Worm (Caenorhabditis elegans) whole organism, late embryonic: ENCODE measurements around the gene Y51H7BR.8.

Experiments used
- C08G9.2 ChIP-seq: sonication (generic microtip); optimal IDR thresholded peaks from 2 replicates; lab custom pipeline; 2016; ENCODE audit warnings: mild to moderate bottlenecking, missing genetic modification characterization, moderate library complexity, missing compliant biosample characterization
- K02D7.2 ChIP-seq: sonication (generic microtip); optimal IDR thresholded peaks from 2 replicates; lab custom pipeline; 2017; ENCODE audit warnings: mild to moderate bottlenecking, missing genetic modification characterization, missing compliant biosample characterization
- K09A11.1 ChIP-seq: sonication (generic microtip); optimal IDR thresholded peaks from 2 replicates; lab custom pipeline; 2017; ENCODE audit warnings: antibody characterized with exemption, mild to moderate bottlenecking, missing genetic modification characterization, missing compliant biosample characterization; ENCODE audit not compliant: insufficient read depth
- Y22D7AL.16 ChIP-seq: sonication (generic microtip); optimal IDR thresholded peaks from 2 replicates; lab custom pipeline; 2016; ENCODE audit warnings: missing genetic modification characterization, missing compliant biosample characterization
- ahr-1 ChIP-seq: sonication (generic microtip); optimal IDR thresholded peaks from 2 replicates; lab custom pipeline; 2016; ENCODE audit warnings: missing genetic modification characterization, missing compliant biosample characterization
- ama-1 ChIP-seq: fragments of 150-350 bp; optimal IDR thresholded peaks from 2 replicates; lab custom pipeline; 2014
- ceh-18 ChIP-seq: sonication (generic microtip); optimal IDR thresholded peaks from 2 replicates; lab custom pipeline; 2016; ENCODE audit warnings: missing genetic modification characterization, missing compliant biosample characterization
- ceh-24 ChIP-seq: sonication (generic microtip); optimal IDR thresholded peaks from 2 replicates; lab custom pipeline; 2016; ENCODE audit warnings: mild to moderate bottlenecking, missing genetic modification characterization, missing compliant biosample characterization
- ceh-30 ChIP-seq: fragments of 150-350 bp; optimal IDR thresholded peaks from 2 replicates; lab custom pipeline; 2014; ENCODE audit warnings: missing biosample characterization, missing genetic modification characterization
- ceh-31 ChIP-seq: sonication (generic microtip); optimal IDR thresholded peaks from 2 replicates; lab custom pipeline; 2016; ENCODE audit warnings: missing genetic modification characterization, missing compliant biosample characterization
- ceh-34 ChIP-seq: sonication (generic microtip); optimal IDR thresholded peaks from 2 replicates; lab custom pipeline; 2016; ENCODE audit warnings: mild to moderate bottlenecking, missing genetic modification characterization, missing compliant biosample characterization
- ceh-48 ChIP-seq: sonication (generic microtip); optimal IDR thresholded peaks from 2 replicates; lab custom pipeline; 2016; ENCODE audit warnings: missing genetic modification characterization, inconsistent platforms, missing compliant biosample characterization
- che-1 ChIP-seq: sonication (generic microtip); optimal IDR thresholded peaks from 2 replicates; lab custom pipeline; 2016; ENCODE audit warnings: mild to moderate bottlenecking, missing genetic modification characterization, missing compliant biosample characterization
- dve-1 ChIP-seq: sonication (generic microtip); optimal IDR thresholded peaks from 2 replicates; lab custom pipeline; 2017; ENCODE audit warnings: antibody characterized with exemption, mild to moderate bottlenecking, missing genetic modification characterization, missing compliant biosample characterization
- elt-2 ChIP-seq: sonication (generic microtip); optimal IDR thresholded peaks from 2 replicates; lab custom pipeline; 2016; ENCODE audit warnings: missing genetic modification reagents, missing genetic modification characterization, missing compliant biosample characterization
- elt-4 ChIP-seq: sonication (generic microtip); optimal IDR thresholded peaks from 2 replicates; lab custom pipeline; 2016; ENCODE audit warnings: missing genetic modification characterization, missing compliant biosample characterization
- ets-4 ChIP-seq: sonication (generic microtip); optimal IDR thresholded peaks from 2 replicates; lab custom pipeline; 2016; ENCODE audit warnings: missing genetic modification characterization, missing compliant biosample characterization
- fax-1 ChIP-seq: sonication (generic microtip); optimal IDR thresholded peaks from 2 replicates; lab custom pipeline; 2016; ENCODE audit warnings: missing genotype, missing genetic modification characterization, missing compliant biosample characterization
- fkh-10 ChIP-seq: fragments of 150-350 bp; optimal IDR thresholded peaks from 2 replicates; lab custom pipeline; 2014; ENCODE audit warnings: missing biosample characterization, missing genetic modification reagents, missing genetic modification characterization
- gmeb-2 ChIP-seq: sonication (generic microtip); optimal IDR thresholded peaks from 2 replicates; lab custom pipeline; 2016; ENCODE audit warnings: missing genetic modification characterization, inconsistent platforms, missing compliant biosample characterization
- hlh-6 ChIP-seq: sonication (generic microtip); optimal IDR thresholded peaks from 2 replicates; lab custom pipeline; 2016; ENCODE audit warnings: missing genotype, missing genetic modification characterization, missing compliant biosample characterization
- hlh-8 ChIP-seq: sonication (generic microtip); optimal IDR thresholded peaks from 2 replicates; lab custom pipeline; 2016; ENCODE audit warnings: missing genotype, missing genetic modification characterization, missing compliant biosample characterization
- lim-6 ChIP-seq: sonication (generic microtip); optimal IDR thresholded peaks from 2 replicates; lab custom pipeline; 2016; ENCODE audit warnings: missing genetic modification characterization, missing compliant biosample characterization
- madf-2 ChIP-seq: sonication (generic microtip); optimal IDR thresholded peaks from 2 replicates; lab custom pipeline; 2017; ENCODE audit warnings: missing genetic modification characterization, missing compliant biosample characterization
- nhr-232 ChIP-seq: sonication (generic microtip); optimal IDR thresholded peaks from 2 replicates; lab custom pipeline; 2016; ENCODE audit warnings: missing genetic modification characterization, missing compliant biosample characterization
- odd-2 ChIP-seq: sonication (generic microtip); optimal IDR thresholded peaks from 2 replicates; lab custom pipeline; 2017; ENCODE audit warnings: antibody characterized with exemption, mild to moderate bottlenecking, missing genetic modification characterization, missing compliant biosample characterization
- pag-3 ChIP-seq: sonication (generic microtip); optimal IDR thresholded peaks from 2 replicates; lab custom pipeline; 2016; ENCODE audit warnings: missing compliant biosample characterization, missing genetic modification characterization, borderline replicate concordance
- pat-9 ChIP-seq: fragments of 200-800 bp; sonication (Bioruptor generic); optimal IDR thresholded peaks from 2 replicates; lab custom pipeline; 2018; ENCODE audit warnings: mild to moderate bottlenecking, missing genetic modification characterization, moderate library complexity, missing compliant biosample characterization
- pha-2 ChIP-seq: sonication (generic microtip); optimal IDR thresholded peaks from 2 replicates; lab custom pipeline; 2017; ENCODE audit warnings: mild to moderate bottlenecking, missing genetic modification characterization, missing compliant biosample characterization
- pqm-1 ChIP-seq: sonication (generic microtip); optimal IDR thresholded peaks from 2 replicates; lab custom pipeline; 2016; ENCODE audit warnings: missing genetic modification characterization, missing compliant biosample characterization
- pros-1 ChIP-seq: fragments of 150-350 bp; optimal IDR thresholded peaks from 2 replicates; lab custom pipeline; 2014; ENCODE audit warnings: missing biosample characterization, missing genetic modification reagents, missing genetic modification characterization
- ref-2 ChIP-seq: sonication (generic microtip); optimal IDR thresholded peaks from 2 replicates; lab custom pipeline; 2016; ENCODE audit warnings: missing genetic modification characterization, missing compliant biosample characterization
- rnt-1 ChIP-seq: sonication (generic microtip); optimal IDR thresholded peaks from 2 replicates; lab custom pipeline; 2016; ENCODE audit warnings: missing genetic modification characterization, missing compliant biosample characterization
- sdc-2 ChIP-seq: sonication (generic microtip); optimal IDR thresholded peaks from 2 replicates; lab custom pipeline; 2016; ENCODE audit warnings: missing genotype, missing genetic modification characterization, missing compliant biosample characterization
- sox-2 ChIP-seq: fragments of 200-800 bp; sonication (Bioruptor generic); IDR thresholded peaks from 2 replicates; pipeline ENCODE4 v1.3.6; 2022; ENCODE audit warnings: missing genetic modification reagents, missing genetic modification characterization, missing compliant biosample characterization
- sox-4 ChIP-seq: sonication (generic microtip); optimal IDR thresholded peaks from 2 replicates; lab custom pipeline; 2017; ENCODE audit warnings: mild to moderate bottlenecking, missing genetic modification characterization, inconsistent platforms, missing compliant biosample characterization
- syd-9 ChIP-seq: sonication (generic microtip); optimal IDR thresholded peaks from 2 replicates; lab custom pipeline; 2016; ENCODE audit warnings: mild to moderate bottlenecking, missing genetic modification characterization, moderate library complexity, missing compliant biosample characterization
- tbx-7 ChIP-seq: sonication (generic microtip); optimal IDR thresholded peaks from 2 replicates; lab custom pipeline; 2016; ENCODE audit warnings: missing genotype, missing genetic modification characterization, missing compliant biosample characterization
- unc-42 ChIP-seq: sonication (generic microtip); optimal IDR thresholded peaks from 2 replicates; lab custom pipeline; 2016; ENCODE audit warnings: missing genotype, missing genetic modification characterization, missing compliant biosample characterization
- unc-86 ChIP-seq: sonication (generic microtip); optimal IDR thresholded peaks from 2 replicates; lab custom pipeline; 2016; ENCODE audit warnings: missing genetic modification characterization, missing compliant biosample characterization
- zip-5 ChIP-seq: sonication (generic microtip); optimal IDR thresholded peaks from 2 replicates; lab custom pipeline; 2016; ENCODE audit warnings: missing genetic modification characterization, missing compliant biosample characterization
- ztf-16 ChIP-seq: sonication (generic microtip); optimal IDR thresholded peaks from 2 replicates; lab custom pipeline; 2017; ENCODE audit warnings: missing genetic modification characterization, missing compliant biosample characterization

Gene Y51H7BR.8

ce11 chrII:1476016-1476415, 43.0 kb upstream of the Y51H7BR.8 start:
- no peak for TF ChIP-seq pros-1 (tag; lab: Kevin White, UChicago)
- TF ChIP-seq syd-9 (tag; lab: Kevin White, UChicago), result no peak
- TF ChIP-seq ref-2, result no peak
- no peak for TF ChIP-seq pag-3 (tag; lab: Kevin White, UChicago)
- TF ChIP-seq ets-4 (tag; lab: Kevin White, UChicago), result no peak
- no peak for TF ChIP-seq lim-6 (tag; lab: Kevin White, UChicago)
- TF ChIP-seq pha-2, result no peak
- TF ChIP-seq ahr-1 (tag; lab: Kevin White, UChicago), result no peak
- TF ChIP-seq elt-4 (tag; lab: Kevin White, UChicago), result no peak

ce11 chrII:1477295-1477694, 41.7 kb upstream of the Y51H7BR.8 start:
- TF ChIP-seq ceh-48, result no peak
- TF ChIP-seq lim-6 (tag; lab: Kevin White, UChicago), result no peak
- no peak for TF ChIP-seq ceh-24
- no peak for TF ChIP-seq zip-5 (tag; lab: Kevin White, UChicago)
- no peak for TF ChIP-seq odd-2 (tag; lab: Kevin White, UChicago)
- TF ChIP-seq ceh-18, result no peak
- TF ChIP-seq fax-1, result no peak
- TF ChIP-seq unc-86 (tag; lab: Kevin White, UChicago), result no peak
- no peak for TF ChIP-seq unc-42
- no peak for TF ChIP-seq Y22D7AL.16 (tag; lab: Kevin White, UChicago)
- TF ChIP-seq rnt-1 (tag; lab: Kevin White, UChicago), result no peak
- no peak for TF ChIP-seq dve-1
- no peak for TF ChIP-seq ceh-31 (tag; lab: Kevin White, UChicago)

ce11 chrII:1477975-1478374, 41.0 kb upstream of the Y51H7BR.8 start:
- TF ChIP-seq hlh-6 (tag; lab: Kevin White, UChicago) (no peak), che-1 (tag; lab: Kevin White, UChicago) (no peak), rnt-1 (tag; lab: Kevin White, UChicago) (no peak), sox-2 (GFP tag; lab: Robert Waterston, UW) (no peak), ceh-24 (no peak), pha-2 (no peak), pqm-1 (tag; lab: Kevin White, UChicago) (no peak), K02D7.2 (tag; lab: Kevin White, UChicago) (no peak)

- TF ChIP-seq ahr-1 (tag; lab: Kevin White, UChicago) (no peak), pat-9 (no peak), ets-4 (tag; lab: Kevin White, UChicago) (no peak), fkh-10 (GFP tag; lab: Kevin White, UChicago) (no peak), gmeb-2 (tag; lab: Kevin White, UChicago) (no peak), sdc-2 (no peak), C08G9.2 (tag; lab: Kevin White, UChicago) (no peak), elt-4 (tag; lab: Kevin White, UChicago) (no peak), sox-4 (no peak), pag-3 (tag; lab: Kevin White, UChicago) (no peak), ceh-30 (tag; lab: Kevin White, UChicago) (no peak), ceh-24 (no peak), elt-2 (tag; lab: Kevin White, UChicago) (no peak), K09A11.1 (tag; lab: Kevin White, UChicago) (no peak), nhr-232 (no peak)
Observed at ce11 chrII:1478522-1478921, 40.5 kb upstream of the Y51H7BR.8 start.

- TF ChIP-seq tbx-7 (tag; lab: Kevin White, UChicago) (no peak), pat-9 (no peak), unc-86 (tag; lab: Kevin White, UChicago) (no peak), madf-2 (tag; lab: Kevin White, UChicago) (no peak), pag-3 (tag; lab: Kevin White, UChicago) (no peak), ztf-16 (tag; lab: Kevin White, UChicago) (no peak), ama-1 (lab: Kevin White, UChicago) (no peak), ceh-34 (tag; lab: Kevin White, UChicago) (no peak), Y22D7AL.16 (tag; lab: Kevin White, UChicago) (no peak), hlh-8 (tag; lab: Kevin White, UChicago) (no peak)
Observed at ce11 chrII:1481660-1482059, 37.4 kb upstream of the Y51H7BR.8 start.
